Worm (Caenorhabditis elegans) whole organism, young adult: ENCODE data around the gene W01A11.7.

Source experiments
- F37B4.10 ChIP-seq: fragments of 200-800 bp; sonication (Bioruptor generic); IDR thresholded peaks from 2 replicates; pipeline ENCODE4 v1.3.6; 2022; ENCODE audit warnings: missing genetic modification characterization, missing compliant biosample characterization
- Y67H2A.10 ChIP-seq: fragments of 200-800 bp; sonication (Bioruptor generic); conservative IDR thresholded peaks from 2 replicates; pipeline ENCODE4 v1.3.6; 2022; ENCODE audit warnings: missing genetic modification reagents, missing genetic modification characterization, missing compliant biosample characterization
- athp-1 ChIP-seq: sonication (generic microtip); optimal IDR thresholded peaks from 2 replicates; lab custom pipeline; 2017; ENCODE audit warnings: mild to moderate bottlenecking, missing genetic modification characterization, missing compliant biosample characterization
- bed-1 ChIP-seq: fragments of 200-800 bp; sonication (Bioruptor generic); IDR thresholded peaks from 2 replicates; pipeline ENCODE4 v1.3.6; 2022; ENCODE audit warnings: missing genetic modification reagents, missing genetic modification characterization, missing compliant biosample characterization
- cebp-1 ChIP-seq, 2 experiments: fragments of 200-800 bp in 1 of 2; sonication (Bioruptor generic) in 1 of 2; sonication (generic microtip) in 1 of 2; IDR thresholded peaks in 1 of 2; optimal IDR thresholded peaks in 1 of 2; 2 replicates each; pipeline versions ENCODE4 v1.3.6 to Lab custom; 2017 to 2022; ENCODE audit warnings: missing compliant biosample characterization in 2 of 2, missing genetic modification characterization in 2 of 2, mild to moderate bottlenecking in 1 of 2, missing genetic modification reagents in 1 of 2, moderate library complexity in 1 of 2
- ceh-27 ChIP-seq: fragments of 200-800 bp; sonication (Bioruptor generic); optimal IDR thresholded peaks from 2 replicates; lab custom pipeline; 2018; ENCODE audit warnings: mild to moderate bottlenecking, missing genetic modification characterization, moderate library complexity, missing compliant biosample characterization
- ceh-40 ChIP-seq: fragments of 200-800 bp; sonication (Bioruptor generic); IDR thresholded peaks from 2 replicates; pipeline ENCODE4 v1.3.6; 2022; ENCODE audit warnings: missing genetic modification characterization, missing compliant biosample characterization
- ceh-79 ChIP-seq: sonication (generic microtip); optimal IDR thresholded peaks from 2 replicates; lab custom pipeline; 2017; ENCODE audit warnings: mild to moderate bottlenecking, missing genetic modification characterization, missing compliant biosample characterization
- ceh-91 ChIP-seq: fragments of 200-800 bp; sonication (Bioruptor generic); IDR thresholded peaks from 2 replicates; pipeline ENCODE4 v1.3.6; 2022; ENCODE audit warnings: missing genetic modification reagents, missing genetic modification characterization, missing compliant biosample characterization
- die-1 ChIP-seq: sonication (generic microtip); optimal IDR thresholded peaks from 2 replicates; lab custom pipeline; 2016; ENCODE audit warnings: missing genotype, mild to moderate bottlenecking, missing genetic modification characterization, missing compliant biosample characterization
- dpl-1 ChIP-seq: fragments of 150-350 bp; optimal IDR thresholded peaks from 2 replicates; lab custom pipeline; 2014; ENCODE audit warnings: missing biosample characterization, missing genetic modification reagents, missing genetic modification characterization
- egl-44 ChIP-seq: fragments of 200-800 bp; sonication (Bioruptor generic); IDR thresholded peaks from 2 replicates; pipeline ENCODE4 v1.3.6; 2022; ENCODE audit warnings: missing genetic modification reagents, missing genetic modification characterization, missing compliant biosample characterization
- egrh-3 ChIP-seq: fragments of 200-800 bp; sonication (Bioruptor generic); IDR thresholded peaks from 2 replicates; pipeline ENCODE4 v1.3.6; 2022; ENCODE audit warnings: missing genetic modification reagents, missing genetic modification characterization, missing compliant biosample characterization
- fkh-3 ChIP-seq: sonication (generic microtip); optimal IDR thresholded peaks from 2 replicates; lab custom pipeline; 2016; ENCODE audit warnings: mild to moderate bottlenecking, missing genetic modification characterization, missing compliant biosample characterization
- hmg-1.2 ChIP-seq: fragments of 200-800 bp; sonication (Bioruptor generic); IDR thresholded peaks from 2 replicates; pipeline ENCODE4 v1.3.6; 2022; ENCODE audit warnings: missing genetic modification reagents, missing genetic modification characterization, missing compliant biosample characterization
- let-607 ChIP-seq, 2 experiments: fragments of 200-800 bp in 1 of 2; sonication (Bioruptor generic) in 1 of 2; sonication (generic microtip) in 1 of 2; optimal IDR thresholded peaks; 2 replicates each; lab custom pipeline; 2016 to 2018; ENCODE audit warnings: mild to moderate bottlenecking in 2 of 2, missing compliant biosample characterization in 2 of 2, missing genetic modification characterization in 2 of 2, moderate library complexity in 2 of 2, missing genotype in 1 of 2
- lin-35 ChIP-seq, 3 experiments: fragments of 150-350 bp in 2 of 3; sonication (generic microtip) in 1 of 3; optimal IDR thresholded peaks; 2 replicates each; lab custom pipeline; 2014 to 2018; ENCODE audit warnings: missing biosample characterization in 3 of 3, missing genetic modification characterization in 3 of 3, missing genetic modification reagents in 3 of 3
- lin-54 ChIP-seq: fragments of 200-800 bp; sonication (Bioruptor generic); optimal IDR thresholded peaks from 2 replicates; lab custom pipeline; 2018; ENCODE audit warnings: mild to moderate bottlenecking, missing genetic modification characterization, missing compliant biosample characterization
- lsy-27 ChIP-seq: sonication (generic microtip); optimal IDR thresholded peaks from 2 replicates; lab custom pipeline; 2017; ENCODE audit warnings: missing genetic modification characterization, mild to moderate bottlenecking, missing compliant biosample characterization, antibody characterized with exemption, missing genotype, borderline replicate concordance; ENCODE audit not compliant: insufficient read depth
- madf-6 ChIP-seq: fragments of 200-800 bp; sonication (Bioruptor generic); IDR thresholded peaks from 2 replicates; pipeline ENCODE4 v1.3.6; 2022; ENCODE audit warnings: missing genetic modification reagents, missing genetic modification characterization, missing compliant biosample characterization
- mcd-1 ChIP-seq: fragments of 200-800 bp; sonication (Bioruptor generic); IDR thresholded peaks from 2 replicates; pipeline ENCODE4 v1.3.6; 2022; ENCODE audit warnings: missing genetic modification reagents, missing genetic modification characterization, missing compliant biosample characterization
- mes-4 ChIP-seq: sonication (generic microtip); optimal IDR thresholded peaks from 2 replicates; lab custom pipeline; 2016; ENCODE audit warnings: missing genotype, missing genetic modification characterization, missing compliant biosample characterization
- nhr-120 ChIP-seq: fragments of 200-800 bp; sonication (Bioruptor generic); IDR thresholded peaks from 2 replicates; pipeline ENCODE4 v1.3.6; 2022; ENCODE audit warnings: missing genetic modification characterization, missing compliant biosample characterization
- nhr-80 ChIP-seq: sonication (generic microtip); optimal IDR thresholded peaks from 2 replicates; lab custom pipeline; 2016; ENCODE audit warnings: missing genetic modification characterization, missing compliant biosample characterization
- pha-4 ChIP-seq: fragments of 150-350 bp; sonication (generic microtip); optimal IDR thresholded peaks from 2 replicates; lab custom pipeline; 2014; ENCODE audit warnings: missing biosample characterization, missing genetic modification reagents, missing genetic modification characterization
- repo-1 ChIP-seq: sonication (generic microtip); optimal IDR thresholded peaks from 2 replicates; lab custom pipeline; 2017; ENCODE audit warnings: mild to moderate bottlenecking, missing genetic modification characterization, missing compliant biosample characterization
- sea-2 ChIP-seq: fragments of 200-800 bp; sonication (Bioruptor generic); IDR thresholded peaks from 2 replicates; pipeline ENCODE4 v1.3.6; 2022; ENCODE audit warnings: missing genetic modification characterization, missing compliant biosample characterization
- snpc-1.1 ChIP-seq: sonication (generic microtip); optimal IDR thresholded peaks from 2 replicates; lab custom pipeline; 2017; ENCODE audit warnings: missing genetic modification characterization, mild to moderate bottlenecking, missing compliant biosample characterization, antibody characterized with exemption, moderate library complexity, missing genotype, missing genetic modification reagents; ENCODE audit not compliant: insufficient read depth
- snpc-4 ChIP-seq, 5 experiments: fragments of 150-350 bp in 1 of 5; sonication (generic microtip) in 4 of 5; optimal IDR thresholded peaks; 2 replicates each; lab custom pipeline; 2014 to 2018; ENCODE audit warnings: missing genetic modification characterization in 5 of 5, missing biosample characterization in 3 of 5, antibody characterized with exemption in 2 of 5, mild to moderate bottlenecking in 2 of 5, missing compliant biosample characterization in 2 of 5, missing genotype in 2 of 5, moderate library complexity in 2 of 5, missing genetic modification reagents in 1 of 5
- sptf-2 ChIP-seq: fragments of 200-800 bp; sonication (Bioruptor generic); optimal IDR thresholded peaks from 2 replicates; lab custom pipeline; 2018; ENCODE audit warnings: mild to moderate bottlenecking, missing genetic modification characterization, missing compliant biosample characterization
- unc-62 ChIP-seq: fragments of 150-350 bp; optimal IDR thresholded peaks from 2 replicates; lab custom pipeline; 2014; ENCODE audit warnings: missing biosample characterization, missing genetic modification reagents, missing genetic modification characterization
- zfh-2 ChIP-seq: fragments of 200-800 bp; sonication (Bioruptor generic); conservative IDR thresholded peaks from 2 replicates; pipeline ENCODE4 v1.3.6; 2022; ENCODE audit warnings: missing genetic modification reagents, missing genetic modification characterization, missing compliant biosample characterization
- ztf-28 ChIP-seq: fragments of 200-800 bp; sonication (Bioruptor generic); IDR thresholded peaks from 2 replicates; pipeline ENCODE4 v1.3.6; 2022; ENCODE audit warnings: missing genetic modification reagents, missing genetic modification characterization, missing compliant biosample characterization
- ztf-6 ChIP-seq: fragments of 200-800 bp; sonication (Bioruptor generic); IDR thresholded peaks from 2 replicates; pipeline ENCODE4 v1.3.6; 2022; ENCODE audit warnings: missing genetic modification reagents, missing genetic modification characterization, missing compliant biosample characterization

Gene W01A11.7

DNA sequence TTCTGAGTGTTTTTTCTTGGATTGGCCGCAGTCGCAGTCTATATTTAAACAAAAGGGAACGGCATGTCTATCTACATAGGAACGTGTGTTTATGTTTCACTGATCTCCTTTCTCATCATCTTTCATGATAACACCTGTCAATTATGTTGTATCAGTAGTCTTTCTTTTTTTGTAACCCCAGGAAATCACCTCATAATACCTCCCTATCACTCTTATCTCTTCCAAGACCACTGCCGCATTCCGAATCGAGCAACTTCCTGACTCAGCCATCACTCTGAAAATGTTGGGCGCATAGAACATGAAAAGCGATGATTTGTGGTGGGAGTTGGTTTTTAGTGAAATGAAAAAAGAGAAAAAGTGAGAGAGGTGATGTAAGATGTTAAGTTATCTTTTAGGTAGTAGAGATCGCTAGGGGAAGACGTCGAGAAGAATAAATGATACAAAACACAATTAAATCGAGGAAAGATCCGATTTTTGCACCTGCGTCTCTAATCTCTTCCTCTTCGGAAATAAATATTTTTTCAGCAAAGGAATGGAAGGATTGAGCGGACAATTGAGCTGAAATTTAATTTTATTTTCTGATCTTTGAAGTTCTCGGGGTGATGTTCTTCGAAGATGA is 17.8 kb upstream of the W01A11.7 start (continued):
- TF ChIP-seq ceh-27 (GFP tag; lab: Kevin White, UChicago), result no peak
- no peak for TF ChIP-seq snpc-1.1 (tag; lab: Kevin White, UChicago)
- no peak for TF ChIP-seq let-607 (tag; optimal IDR thresholded peaks at IDR 0.05; lab: Kevin White, UChicago)
- TF ChIP-seq fkh-3 (tag; lab: Kevin White, UChicago), result no peak
- no peak for TF ChIP-seq die-1
- TF ChIP-seq lin-54 (GFP tag; lab: Kevin White, UChicago), result no peak
- TF ChIP-seq egl-44, result peak; percentile 49; the same call in 1 of the 2 replicates
- no peak for TF ChIP-seq mes-4
- TF ChIP-seq nhr-80 (tag; lab: Kevin White, UChicago), result peak; percentile 99
- TF ChIP-seq ztf-28 (GFP tag; lab: Robert Waterston, UW), result no peak
- TF ChIP-seq, all 124 proteins: peak for 11

DNA sequence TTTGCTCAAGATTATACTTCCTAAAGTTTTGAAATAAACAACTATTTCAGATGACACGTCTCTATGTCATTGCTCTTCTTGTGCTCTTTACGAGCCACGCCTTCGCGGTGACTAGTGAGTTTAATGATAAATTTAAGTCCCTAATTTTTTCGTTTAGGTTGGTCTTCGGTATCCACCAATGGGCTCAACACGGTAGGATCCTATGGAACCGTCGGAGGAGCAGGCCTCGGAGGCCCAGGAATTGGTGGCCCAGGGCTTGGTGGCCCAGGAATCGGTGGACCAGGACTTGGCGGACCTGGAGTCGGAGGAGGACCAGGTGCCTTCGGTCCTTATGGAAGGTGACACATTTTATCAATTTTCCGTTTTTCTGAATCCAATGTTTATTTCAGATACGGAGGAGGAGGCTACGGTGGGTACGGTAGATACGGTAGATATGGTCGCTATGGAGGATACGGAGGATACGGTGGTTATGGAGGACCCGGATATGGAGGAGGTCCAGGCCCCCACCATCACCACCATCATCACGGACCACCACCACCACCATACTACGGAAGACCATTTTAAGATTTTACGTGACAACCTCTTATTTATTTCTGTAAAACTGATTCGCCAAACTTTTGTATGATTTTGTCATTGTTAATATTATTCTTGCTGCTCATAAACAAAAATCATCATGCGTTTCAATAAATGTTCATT is 15.3 kb upstream of the W01A11.7 start, which contains the start of the genes F46E10.2 and F46E10.18:
TSS of gene F46E10.2 (plus strand) at position 51 of the 696 bp plus-strand sequence.
TSS of gene F46E10.18 (plus strand) at position 646 of the 696 bp plus-strand sequence.
- no peak for TF ChIP-seq cebp-1 (GFP tag; IDR thresholded peaks at IDR 0.05; lab: Robert Waterston, UW)
- no peak for TF ChIP-seq cebp-1 (tag; optimal IDR thresholded peaks at IDR 0.05; lab: Kevin White, UChicago)
- TF ChIP-seq egrh-3 (GFP tag; lab: Robert Waterston, UW), result peak; percentile 31; the same call in 1 of the 2 replicates
- no peak for TF ChIP-seq ceh-79 (tag; lab: Kevin White, UChicago)
- peak; percentile 84 for TF ChIP-seq zfh-2 (GFP tag; lab: Robert Waterston, UW)
- no peak for TF ChIP-seq Y67H2A.10
- TF ChIP-seq athp-1 (tag; lab: Kevin White, UChicago), result no peak
- TF ChIP-seq ztf-6 (GFP tag; lab: Robert Waterston, UW), result no peak
- TF ChIP-seq nhr-120 (GFP tag; lab: Robert Waterston, UW), result 0 out of 2 replicates have a peak, but pooled peaks have one; percentile 46
- TF ChIP-seq bed-1, result no peak
- TF ChIP-seq hmg-1.2 (GFP tag; lab: Robert Waterston, UW), result 0 out of 2 replicates have a peak, but pooled peaks have one; percentile 6
- TF ChIP-seq unc-62 (GFP tag; lab: Kevin White, UChicago), result no peak
- TF ChIP-seq lsy-27 (tag; lab: Kevin White, UChicago), result no peak
- no peak for TF ChIP-seq ceh-40 (GFP tag; lab: Robert Waterston, UW)
- no peak for TF ChIP-seq repo-1 (tag; lab: Kevin White, UChicago)
- no peak for TF ChIP-seq ceh-91 (GFP tag; lab: Robert Waterston, UW)
- no peak for TF ChIP-seq lin-35 (GFP tag; optimal IDR thresholded peaks at IDR 0.05; lab: Kevin White, UChicago)
- TF ChIP-seq sea-2, result no peak
- TF ChIP-seq madf-6 (GFP tag; lab: Robert Waterston, UW), result no peak
- TF ChIP-seq snpc-4 (GFP tag; optimal IDR thresholded peaks at IDR 0.05; lab: Kevin White, UChicago), result no peak
- no peak for TF ChIP-seq snpc-4 (tag; optimal IDR thresholded peaks at IDR 0.05; lab: Kevin White, UChicago)
- no peak for TF ChIP-seq F37B4.10 (GFP tag; lab: Robert Waterston, UW)

- TF ChIP-seq athp-1 (tag; lab: Kevin White, UChicago) (no peak), nhr-120 (GFP tag; lab: Robert Waterston, UW) (no peak), mcd-1 (GFP tag; lab: Robert Waterston, UW) (no peak), dpl-1 (GFP tag; lab: Kevin White, UChicago) (no peak), sptf-2 (GFP tag; lab: Kevin White, UChicago) (no peak), pha-4 (tag; lab: Kevin White, UChicago) (no peak)
Measured at ce11 chrV:6518225-6518396, 12.9 kb upstream of the W01A11.7 start, which contains the start of gene F46E10.3. TSS of gene F46E10.3 (plus strand) at chrV:6518297.
